Fruit fly (Drosophila melanogaster) whole organism, prepupa: ENCODE data around the gene TMEM216.

Experiments used
- CG11294 ChIP-seq: fragments of 200-800 bp; sonication (Bioruptor generic); IDR thresholded peaks from 2 replicates; pipeline ENCODE4 v1.3.6; 2022; ENCODE audit warnings: missing biosample characterization, missing genetic modification characterization
- CG16779 ChIP-seq: fragments of 200-800 bp; sonication (Bioruptor generic); optimal IDR thresholded peaks from 3 replicates; lab custom pipeline; 2017; ENCODE audit warnings: missing biosample characterization, mild to moderate bottlenecking, missing genetic modification characterization
- CG3919 ChIP-seq: fragments of 200-800 bp; sonication (Bioruptor generic); optimal IDR thresholded peaks from 3 replicates; lab custom pipeline; 2016; ENCODE audit warnings: missing biosample characterization, missing genetic modification characterization
- Gug ChIP-seq: fragments of 200-800 bp; sonication (Bioruptor generic); IDR thresholded peaks from 2 replicates; pipeline ENCODE4 v1.3.6; 2022; ENCODE audit warnings: missing biosample characterization, missing genetic modification characterization
- Hr39 ChIP-seq: fragments of 200-800 bp; sonication (Bioruptor generic); optimal IDR thresholded peaks from 2 replicates; lab custom pipeline; 2016; ENCODE audit warnings: missing biosample characterization, missing genetic modification characterization
- Sox102F ChIP-seq: fragments of 200-800 bp; sonication (Bioruptor generic); optimal IDR thresholded peaks from 2 replicates; lab custom pipeline; 2016; ENCODE audit warnings: missing biosample characterization, mild to moderate bottlenecking, missing genetic modification characterization
- fkh ChIP-seq: fragments of 200-800 bp; sonication (Bioruptor generic); optimal IDR thresholded peaks from 3 replicates; lab custom pipeline; 2017; ENCODE audit warnings: missing biosample characterization, mild to moderate bottlenecking, missing genetic modification characterization, moderate library complexity
- salr ChIP-seq, 2 experiments: fragments of 200-800 bp; sonication (Bioruptor generic); optimal IDR thresholded peaks; 3 replicates each; lab custom pipeline; 2016 to 2018; ENCODE audit warnings: missing biosample characterization in 2 of 2, missing genetic modification characterization in 2 of 2, mild to moderate bottlenecking in 1 of 2

DNA sequence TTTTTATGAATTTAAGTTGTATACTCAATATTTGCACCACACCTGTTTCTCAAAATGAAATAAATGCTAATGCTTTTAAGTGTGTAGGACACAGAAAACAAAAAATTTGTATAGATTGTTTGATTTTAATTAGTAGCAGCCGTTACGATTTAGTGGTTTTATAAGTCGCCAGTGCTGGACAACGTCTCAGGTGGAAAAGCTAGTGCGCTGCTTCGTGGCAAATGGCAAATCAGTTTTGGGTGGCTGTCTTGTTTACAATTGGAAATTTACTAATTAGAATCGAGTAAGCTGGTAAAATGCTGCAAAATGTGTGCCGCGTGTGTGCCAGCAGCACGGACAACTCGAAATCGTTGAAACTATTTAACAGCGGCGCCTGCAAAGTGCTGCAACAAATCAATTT, 10.6 kb downstream of the TMEM216 start, which contains the start of gene CG8159:
- TF ChIP-seq CG16779 (no peak), fkh (GFP tag; lab: Kevin White, UChicago) (no peak), Hr39 (GFP tag; lab: Kevin White, UChicago) (no peak), salr (GFP tag; optimal IDR thresholded peaks at IDR 0.05; lab: Kevin White, UChicago) (no peak), Gug (no peak), CG11294 (no peak), CG3919 (GFP tag; lab: Kevin White, UChicago) (no peak), Sox102F (GFP tag; lab: Kevin White, UChicago) (no peak)
